Worm (Caenorhabditis elegans): ENCODE data around the gene twk-3.

DNA sequence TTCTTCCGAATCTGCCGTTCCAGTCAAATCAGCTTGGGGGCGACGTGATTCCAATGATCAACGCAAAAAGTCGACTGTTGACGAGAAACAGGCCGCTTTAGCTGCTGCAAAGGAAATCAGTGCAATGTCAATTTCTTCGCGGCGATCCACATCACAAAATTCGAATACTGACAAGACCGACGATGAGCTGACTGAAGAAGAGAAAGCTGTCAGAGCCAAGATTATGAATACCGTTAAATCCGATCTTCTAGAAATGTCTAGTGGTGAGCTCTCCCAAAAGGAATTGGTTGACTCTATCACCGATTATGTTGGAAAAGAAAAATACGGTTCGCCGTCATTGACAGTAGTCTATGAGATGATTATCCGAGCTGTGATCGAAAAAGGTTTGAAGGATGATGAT, 7.7 kb upstream of the twk-3 start:
- TF ChIP-seq T22C8.4 (GFP tag; IDR thresholded peaks at IDR 0.05) (no peak), med-1 (GFP tag; optimal IDR thresholded peaks at IDR 0.05; ENCODE audit: insufficient read depth) (no peak), ztf-29 (GFP tag; IDR thresholded peaks at IDR 0.05) (no peak), ztf-23 (GFP tag; IDR thresholded peaks at IDR 0.05) (no peak), klf-2 (GFP tag; conservative IDR thresholded peaks at IDR 0.05) (no peak)

Measured in whole organism, midembryonic.